Fruit fly (Drosophila melanogaster) ovary, adult (tissue): ENCODE measurements around the gene Drak.

Experiments
- CG17801 ChIP-seq: fragments of 200-800 bp; optimal IDR thresholded peaks from 2 replicates; lab custom pipeline; 2019; ENCODE audit warnings: missing biosample characterization, mild to moderate bottlenecking, missing genetic modification characterization, moderate library complexity; ENCODE audit not compliant: partially characterized antibody

Gene Drak

dm6 chrX:11466757-11467156 is 26.2 kb upstream of the Drak start:
- no peak for TF ChIP-seq CG17801

dm6 chrX:11468304-11468703 is 24.6 kb upstream of the Drak start:
- no peak for TF ChIP-seq CG17801

- TF ChIP-seq CG17801, result no peak
Measured at dm6 chrX:11476758-11477157, 16.2 kb upstream of the Drak start, which contains the start of gene Cyp4g15. Gene Cyp4g15 (plus strand): TSS chrX:11477058.

- TF ChIP-seq CG17801, result peak; percentile 34
Measured at dm6 chrX:11483297-11483696, 9.6 kb upstream of the Drak start, which contains the start of gene Uba5. Gene Uba5 (plus strand): TSS chrX:11483518.

- peak; percentile 80 for TF ChIP-seq CG17801
Measured at dm6 chrX:11485075-11485474, 7.9 kb upstream of the Drak start, which contains the start of gene Spase25. Gene Spase25 (plus strand): TSS chrX:11485250.

- TF ChIP-seq CG17801, result no peak
Measured at dm6 chrX:11491473-11491872, 1.5 kb upstream of the Drak start, which contains the start of gene CG33235. Gene CG33235 (minus strand): TSS chrX:11491573.

dm6 chrX:11492205-11492604 is 730 bp upstream of the Drak start:
- peak; percentile 40 for TF ChIP-seq CG17801

dm6 chrX:11494731-11495277 is 1.9 kb downstream of the Drak start:
- peak; percentile 40 for TF ChIP-seq CG17801

- TF ChIP-seq CG17801, result no peak
Measured at dm6 chrX:11495474-11495873, 2.5 kb downstream of the Drak start.

- TF ChIP-seq CG17801, result no peak
Measured at dm6 chrX:11496257-11496656, 3.3 kb downstream of the Drak start.

dm6 chrX:11498143-11498542 is 5.2 kb downstream of the Drak start:
- no peak for TF ChIP-seq CG17801

dm6 chrX:11499454-11499853 is 6.5 kb downstream of the Drak start:
- TF ChIP-seq CG17801, result peak; percentile 71

dm6 chrX:11500284-11500683 is 7.3 kb downstream of the Drak start:
- TF ChIP-seq CG17801, result no peak

- TF ChIP-seq CG17801, result peak; percentile 51
Measured at dm6 chrX:11501221-11501961, 8.5 kb downstream of the Drak start.

dm6 chrX:11503625-11504024 is 10.7 kb downstream of the Drak start:
- TF ChIP-seq CG17801, result peak; percentile 83

dm6 chrX:11506210-11506609 is 13.3 kb downstream of the Drak start:
- no peak for TF ChIP-seq CG17801

- no peak for TF ChIP-seq CG17801
Measured at dm6 chrX:11510120-11510771, 17.3 kb downstream of the Drak start.

dm6 chrX:11511299-11511698 is 18.4 kb downstream of the Drak start:
- TF ChIP-seq CG17801, result no peak
